Worm (Caenorhabditis elegans) whole organism, L2 larva: ENCODE measurements around the gene ani-2.

Experiments
- aly-2 ChIP-seq: fragments of 150-350 bp; optimal IDR thresholded peaks from 2 replicates; lab custom pipeline; 2014; ENCODE audit warnings: missing biosample characterization, missing genetic modification characterization
- elt-3 ChIP-seq: sonication (generic microtip); optimal IDR thresholded peaks from 2 replicates; lab custom pipeline; 2017; ENCODE audit warnings: missing biosample characterization, missing genetic modification characterization
- lin-11 ChIP-seq: fragments of 150-350 bp; sonication (generic microtip); optimal IDR thresholded peaks from 2 replicates; lab custom pipeline; 2014; ENCODE audit warnings: missing biosample characterization, missing genetic modification characterization, inconsistent platforms, mixed read lengths
- lsy-2 ChIP-seq, 2 experiments: fragments of 150-350 bp in 1 of 2; sonication (generic microtip) in 1 of 2; optimal IDR thresholded peaks; 2 replicates each; lab custom pipeline; 2014 to 2017; ENCODE audit warnings: missing biosample characterization in 2 of 2, missing genetic modification characterization in 2 of 2
- nhr-23 ChIP-seq: fragments of 150-350 bp; optimal IDR thresholded peaks from 2 replicates; lab custom pipeline; 2014; ENCODE audit warnings: missing biosample characterization, missing genetic modification reagents, missing genetic modification characterization
- nhr-6 ChIP-seq: fragments of 150-350 bp; optimal IDR thresholded peaks from 2 replicates; lab custom pipeline; 2014; ENCODE audit warnings: missing biosample characterization, missing genetic modification characterization

- TF ChIP-seq lsy-2 (tag; optimal IDR thresholded peaks at IDR 0.05; lab: Kevin White, UChicago) (peak; percentile 39 to 78), nhr-23 (tag; lab: Kevin White, UChicago) (no peak), nhr-6 (tag; lab: Kevin White, UChicago) (no peak), lin-11 (tag; lab: Kevin White, UChicago) (no peak), aly-2 (no peak), elt-3 (no peak)
Measured at ce11 chrII:6383183-6383695, 18.1 kb upstream of the ani-2 start, which contains the start of gene F58F12.1.
